Worm (Caenorhabditis elegans): ENCODE results near the gene Y116A8A.2.

ce11 chrIV:16813825-16814224 is at the start of gene Y116A8A.2:
- TF ChIP-seq unc-39 (tag; optimal IDR thresholded peaks at IDR 0.05) (no peak), elt-1 (tag; optimal IDR thresholded peaks at IDR 0.05) (no peak), unc-62 (GFP tag; optimal IDR thresholded peaks at IDR 0.05) (no peak), mbf-1 (tag; optimal IDR thresholded peaks at IDR 0.05) (no peak)

All from whole organism, L2 larva.